Worm (Caenorhabditis elegans): ENCODE measurements around the gene F39F10.3.

The F39F10.3 gene

ce11 chrX:16929560-16930332 lies 38.0 kb downstream of the F39F10.3 start (continued):
- peak; percentile 72; the same call in 1 of the 2 replicates for TF ChIP-seq unc-98 (GFP tag; IDR thresholded peaks at IDR 0.05)
- peak; percentile 55 to 72 (median 68) for TF ChIP-seq dpl-1 (GFP tag; optimal IDR thresholded peaks at IDR 0.05)
- peak; percentile 84 for TF ChIP-seq C04F5.9 (tag; optimal IDR thresholded peaks at IDR 0.05)
- peak; percentile 74 for TF ChIP-seq aha-1 (tag; optimal IDR thresholded peaks at IDR 0.05)
- TF ChIP-seq nhr-19 (GFP tag; conservative IDR thresholded peaks at IDR 0.05) = peak; percentile 96
- peak; percentile 99 for TF ChIP-seq nhr-20 (tag; optimal IDR thresholded peaks at IDR 0.05)
- TF ChIP-seq ama-1 (optimal IDR thresholded peaks at IDR 0.05) = peak; percentile 100
- no peak for TF ChIP-seq nhr-84 (tag; optimal IDR thresholded peaks at IDR 0.05)
- peak in 1 of 2 experiments; percentile 88 for TF ChIP-seq ztf-11 (tag; optimal IDR thresholded peaks at IDR 0.05)
- TF ChIP-seq xbp-1 (tag; optimal IDR thresholded peaks at IDR 0.05) = peak; percentile 95
- peak; percentile 86 for TF ChIP-seq unc-130 (tag; optimal IDR thresholded peaks at IDR 0.05)

DNA sequence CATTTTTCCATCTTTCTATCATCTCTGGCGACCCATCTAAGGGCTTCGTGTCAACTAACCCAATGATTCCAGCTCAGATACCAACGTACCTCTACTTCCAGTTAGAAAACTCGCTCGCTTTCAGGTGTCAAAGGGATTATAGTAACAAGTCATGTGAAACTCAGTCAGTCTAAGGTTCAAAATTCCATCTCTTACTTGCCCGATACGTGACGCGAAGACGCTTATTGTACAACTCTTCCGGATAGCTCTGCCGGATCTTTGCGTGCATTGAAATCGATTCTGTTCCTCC lies 38.5 kb downstream of the F39F10.3 start:
- TF ChIP-seq ceh-88 (GFP tag; IDR thresholded peaks at IDR 0.05) (no peak), ceh-82 (tag; optimal IDR thresholded peaks at IDR 0.05) (peak in 1 of 3 experiments; percentile 20), alr-1 (tag; optimal IDR thresholded peaks at IDR 0.05; ENCODE audit: borderline replicate concordance) (no peak), C34B4.2 (tag; optimal IDR thresholded peaks at IDR 0.05) (no peak), elt-2 (tag; optimal IDR thresholded peaks at IDR 0.05) (no peak), skn-1 (tag; optimal IDR thresholded peaks at IDR 0.05) (peak; percentile 58), pag-3 (tag; optimal IDR thresholded peaks at IDR 0.05; ENCODE audit: borderline replicate concordance, insufficient read depth) (no peak), efl-1 (optimal IDR thresholded peaks at IDR 0.05) (no peak), efl-1 (GFP tag; optimal IDR thresholded peaks at IDR 0.05 in 1 of 2) (no peak), vab-15 (tag; optimal IDR thresholded peaks at IDR 0.05) (no peak), egl-27 (tag; optimal IDR thresholded peaks at IDR 0.05) (no peak), pax-3 (tag; optimal IDR thresholded peaks at IDR 0.05) (no peak), pqm-1 (tag; optimal IDR thresholded peaks at IDR 0.05) (no peak)

DNA sequence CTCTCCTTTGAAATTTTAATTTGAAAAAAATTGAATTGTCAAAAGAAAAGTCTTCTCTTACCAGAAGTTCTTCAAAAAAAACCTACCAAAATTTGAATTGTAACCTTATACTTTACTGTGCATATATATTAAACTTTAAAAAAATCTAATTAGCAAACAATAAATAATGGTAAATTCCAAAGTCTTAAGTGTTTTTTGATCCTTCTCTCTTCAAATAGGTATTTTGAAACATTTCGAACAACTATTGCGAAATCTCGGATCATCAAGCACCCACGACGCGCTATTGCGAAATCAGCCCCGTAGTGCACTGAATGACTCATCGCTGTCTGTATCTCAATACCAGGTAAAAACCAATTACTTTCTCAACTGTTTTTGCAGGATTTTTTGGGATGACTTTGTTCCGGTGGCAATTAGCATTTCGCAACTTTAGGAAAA lies 38.9 kb downstream of the F39F10.3 start:
- TF ChIP-seq ceh-82 (tag; optimal IDR thresholded peaks at IDR 0.05) (peak; percentile 21 to 33 (median 21)), pag-3 (tag; optimal IDR thresholded peaks at IDR 0.05; ENCODE audit: borderline replicate concordance, insufficient read depth) (peak; percentile 63), skn-1 (tag; optimal IDR thresholded peaks at IDR 0.05) (peak; percentile 76), snu-23 (GFP tag; optimal IDR thresholded peaks at IDR 0.05) (no peak), nhr-20 (tag; optimal IDR thresholded peaks at IDR 0.05) (peak; percentile 3), mdl-1 (tag; optimal IDR thresholded peaks at IDR 0.05) (peak in 1 of 2 experiments; percentile 62), dsc-1 (tag; optimal IDR thresholded peaks at IDR 0.05) (no peak), ceh-88 (GFP tag; IDR thresholded peaks at IDR 0.05) (peak; percentile 15; the same call in 1 of the 2 replicates), rnt-1 (tag; optimal IDR thresholded peaks at IDR 0.05) (peak; percentile 69), xbp-1 (tag; optimal IDR thresholded peaks at IDR 0.05) (no peak), lin-14 (GFP tag; optimal IDR thresholded peaks at IDR 0.05) (peak; percentile 43), aly-2 (tag; optimal IDR thresholded peaks at IDR 0.05) (peak; percentile 10), ama-1 (optimal IDR thresholded peaks at IDR 0.05) (peak; percentile 91), nhr-85 (tag) (peak; percentile 19), ztf-11 (tag; optimal IDR thresholded peaks at IDR 0.05) (peak in 1 of 2 experiments; percentile 22), zip-4 (GFP tag; optimal IDR thresholded peaks at IDR 0.05) (peak; percentile 94), hlh-4 (tag; optimal IDR thresholded peaks at IDR 0.05) (no peak), ceh-63 (GFP tag; optimal IDR thresholded peaks at IDR 0.05) (peak; percentile 28), swsn-7 (tag; optimal IDR thresholded peaks at IDR 0.05) (peak; percentile 1), blmp-1 (tag; optimal IDR thresholded peaks at IDR 0.05) (peak; percentile 26), nhr-71 (tag; optimal IDR thresholded peaks at IDR 0.05) (no peak), unc-30 (tag; optimal IDR thresholded peaks at IDR 0.05) (no peak), mef-2 (tag; optimal IDR thresholded peaks at IDR 0.05) (no peak), nhr-11 (tag; optimal IDR thresholded peaks at IDR 0.05) (no peak), ztf-4 (tag; optimal IDR thresholded peaks at IDR 0.05) (peak; percentile 48), pax-3 (tag; optimal IDR thresholded peaks at IDR 0.05) (peak; percentile 47), hpl-2 (GFP tag; optimal IDR thresholded peaks at IDR 0.05) (peak; percentile 28), lin-35 (GFP tag; optimal IDR thresholded peaks at IDR 0.05) (peak; percentile 39 to 44), jun-1 (tag; optimal IDR thresholded peaks at IDR 0.05) (peak; percentile 79), egl-27 (tag; optimal IDR thresholded peaks at IDR 0.05) (peak in 1 of 2 experiments; percentile 50), sox-4 (tag; optimal IDR thresholded peaks at IDR 0.05) (no peak), fkh-10 (GFP tag; optimal IDR thresholded peaks at IDR 0.05) (no peak), mep-1 (tag; optimal IDR thresholded peaks at IDR 0.05) (peak; percentile 71)

Data from whole organism, L1 larva.